Fruit fly (Drosophila melanogaster) whole organism: ENCODE data around the gene Hsp70Bc.

Source experiments
- CG8478 ChIP-seq: fragments of >200 bp; optimal IDR thresholded peaks from 2 replicates; lab custom pipeline; 2018; ENCODE audit warnings: inconsistent platforms
- Dll ChIP-seq: fragments of >200 bp; optimal IDR thresholded peaks from 2 replicates; lab custom pipeline; 2017
- EcR ChIP-seq, 2 experiments: fragments of >200 bp; optimal IDR thresholded peaks; 2 replicates each; lab custom pipeline; 2017; ENCODE audit warnings: missing biosample characterization in 2 of 2, missing genetic modification characterization in 2 of 2, missing genetic modification reagents in 2 of 2
- psq ChIP-seq: fragments of >200 bp; optimal IDR thresholded peaks from 2 replicates; lab custom pipeline; 2017

DNA sequence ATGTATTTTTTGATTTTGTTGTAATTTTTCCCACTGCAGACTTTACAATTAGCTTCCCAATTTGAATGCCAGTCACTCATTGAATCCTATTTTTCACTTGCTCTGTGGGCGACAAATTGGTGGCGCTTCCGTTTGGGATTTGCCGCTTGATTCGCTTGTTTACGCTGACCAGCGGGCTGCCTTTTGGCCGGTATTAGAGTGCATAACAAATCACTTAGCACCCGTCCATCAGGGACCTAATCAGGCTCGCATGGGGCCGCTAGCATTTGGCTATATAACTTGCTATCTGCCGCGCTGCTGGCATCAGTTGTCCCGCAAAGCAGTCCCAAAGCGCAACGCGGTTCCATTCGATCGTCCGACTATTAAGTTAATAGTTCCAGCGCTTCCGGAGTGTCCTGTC lies 17.0 kb downstream of the Hsp70Bc start, which contains the start of gene Hug:
- TF ChIP-seq EcR (GFP tag; optimal IDR thresholded peaks at IDR 0.05; lab: Kevin White, UChicago) = no peak
- no peak for TF ChIP-seq psq (lab: Kevin White, UChicago)
- TF ChIP-seq Dll (lab: Kevin White, UChicago) = no peak
- TF ChIP-seq CG8478 (lab: Kevin White, UChicago) = no peak
